Fruit fly (Drosophila melanogaster): ENCODE data around the gene Cap-D2.
A peak's percentile ranks its signal among the peaks of the same experiment; 100 is the strongest.

The Cap-D2 gene

dm6 chr3R:29718363-29718762 is 42.9 kb downstream of the Cap-D2 start, which contains the start of gene CG15506:
TSS of gene CG15506 (plus strand) at chr3R:29718663.
- no peak for TF ChIP-seq CG8319 (GFP tag; optimal IDR thresholded peaks at IDR 0.05)
- no peak for TF ChIP-seq Hr4 (GFP tag; optimal IDR thresholded peaks at IDR 0.05)
- 0 out of 3 replicates have a peak, but pooled peaks have one; percentile 25 for TF ChIP-seq CG8119 (GFP tag; IDR thresholded peaks at IDR 0.05)
- no peak for TF ChIP-seq CG32006 (GFP tag; optimal IDR thresholded peaks at IDR 0.05)
- 0 out of 2 replicates have a peak, but pooled peaks have one; percentile 7 for TF ChIP-seq CG15336 (GFP tag; IDR thresholded peaks at IDR 0.05)
- no peak for TF ChIP-seq vri (GFP tag; optimal IDR thresholded peaks at IDR 0.05)
- TF ChIP-seq topi (GFP tag; optimal IDR thresholded peaks at IDR 0.05) = no peak
- 0 out of 3 replicates have a peak, but pooled peaks have one; percentile 36 for TF ChIP-seq eg (GFP tag; IDR thresholded peaks at IDR 0.05)
- TF ChIP-seq CG3919 (GFP tag; optimal IDR thresholded peaks at IDR 0.05) = no peak
- TF ChIP-seq spab (GFP tag; optimal IDR thresholded peaks at IDR 0.05) = no peak
- TF ChIP-seq achi (GFP tag; optimal IDR thresholded peaks at IDR 0.05) = no peak
- no peak for TF ChIP-seq OdsH (GFP tag; optimal IDR thresholded peaks at IDR 0.05)
- TF ChIP-seq CG6792 (GFP tag; optimal IDR thresholded peaks at IDR 0.05) = no peak
- TF ChIP-seq CG6163 (GFP tag; IDR thresholded peaks at IDR 0.05) = 0 out of 3 replicates have a peak, but pooled peaks have one; percentile 11
- no peak for TF ChIP-seq dac (GFP tag; optimal IDR thresholded peaks at IDR 0.05)
- TF ChIP-seq ss (GFP tag; optimal IDR thresholded peaks at IDR 0.05) = peak in 1 of 2 experiments; percentile 33

- TF ChIP-seq Ets21C (GFP tag; optimal IDR thresholded peaks at IDR 0.05) (no peak), Lpt (GFP tag; optimal IDR thresholded peaks at IDR 0.05) (no peak), CG32006 (GFP tag; optimal IDR thresholded peaks at IDR 0.05) (no peak), net (GFP tag; optimal IDR thresholded peaks at IDR 0.05) (no peak), CG6163 (GFP tag; IDR thresholded peaks at IDR 0.05) (no peak), Eip75B (GFP tag; optimal IDR thresholded peaks at IDR 0.05) (no peak), CG31627 (GFP tag; optimal IDR thresholded peaks at IDR 0.05) (no peak), OdsH (GFP tag; optimal IDR thresholded peaks at IDR 0.05) (no peak), acj6 (GFP tag; optimal IDR thresholded peaks at IDR 0.05) (no peak), Sox14 (GFP tag; optimal IDR thresholded peaks at IDR 0.05) (no peak), dac (GFP tag; optimal IDR thresholded peaks at IDR 0.05) (no peak), Ets96B (tag; optimal IDR thresholded peaks at IDR 0.05) (no peak), Hr38 (GFP tag; optimal IDR thresholded peaks at IDR 0.05) (no peak), CG8632 (GFP tag; optimal IDR thresholded peaks at IDR 0.05) (no peak), Hr4 (GFP tag; optimal IDR thresholded peaks at IDR 0.05) (no peak), CG1621 (tag; optimal IDR thresholded peaks at IDR 0.05) (no peak)
Observed at dm6 chr3R:29722238-29722637, 46.8 kb downstream of the Cap-D2 start, which contains the start of gene CG34296. TSS of gene CG34296 (plus strand) at chr3R:29722538.

dm6 chr3R:29723048-29723656 is 47.7 kb downstream of the Cap-D2 start, which contains the start of gene Pcd:
TSS of gene Pcd (plus strand) at chr3R:29723163.
- peak in 1 of 2 experiments; percentile 25 for TF ChIP-seq ss (GFP tag; optimal IDR thresholded peaks at IDR 0.05)
- TF ChIP-seq Hr38 (GFP tag; optimal IDR thresholded peaks at IDR 0.05) = no peak
- peak; percentile 2 for TF ChIP-seq Eip75B (GFP tag; optimal IDR thresholded peaks at IDR 0.05)
- no peak for TF ChIP-seq Hr4 (GFP tag; optimal IDR thresholded peaks at IDR 0.05)
- peak; percentile 76 for TF ChIP-seq CG1621 (tag; optimal IDR thresholded peaks at IDR 0.05)
- no peak for TF ChIP-seq dac (GFP tag; optimal IDR thresholded peaks at IDR 0.05)
- TF ChIP-seq CG15336 (GFP tag; IDR thresholded peaks at IDR 0.05) = 0 out of 2 replicates have a peak, but pooled peaks have one; percentile 29
- 0 out of 3 replicates have a peak, but pooled peaks have one; percentile 15 for TF ChIP-seq eg (GFP tag; IDR thresholded peaks at IDR 0.05)
- peak; percentile 87 for TF ChIP-seq svp (GFP tag)
- TF ChIP-seq esn (GFP tag; optimal IDR thresholded peaks at IDR 0.05) = peak; percentile 1
- peak; percentile 67 for TF ChIP-seq CG6854 (GFP tag; optimal IDR thresholded peaks at IDR 0.05)
- no peak for TF ChIP-seq Met (GFP tag; optimal IDR thresholded peaks at IDR 0.05)
- TF ChIP-seq Ets96B (tag; optimal IDR thresholded peaks at IDR 0.05) = no peak
- TF ChIP-seq CG7368 (GFP tag; optimal IDR thresholded peaks at IDR 0.05) = no peak
- TF ChIP-seq dsx (GFP tag; optimal IDR thresholded peaks at IDR 0.05; ENCODE audit: poor library complexity, severe bottlenecking) = peak; percentile 47
- peak; percentile 45 for TF ChIP-seq Eip78C (GFP tag)

dm6 chr3R:29724745-29725144 is 49.3 kb downstream of the Cap-D2 start, which contains the start of the genes Naa40 and CG18731:
TSS of gene Naa40 (minus strand) at chr3R:29724950.
TSS of gene CG18731 (plus strand) at chr3R:29725027.
- no peak for TF ChIP-seq Eip93F (GFP tag; optimal IDR thresholded peaks at IDR 0.05)
- no peak for TF ChIP-seq CG8119 (GFP tag; IDR thresholded peaks at IDR 0.05)
- peak; percentile 90 for TF ChIP-seq fkh (GFP tag; optimal IDR thresholded peaks at IDR 0.05)
- no peak for TF ChIP-seq Smox (GFP tag; optimal IDR thresholded peaks at IDR 0.05)
